Fruit fly (Drosophila melanogaster) whole organism, wandering third instar larva: Measurements from ENCODE around the gene dsx-c73A.

Source experiments
- Abd-B ChIP-seq: fragments of >200 bp; optimal IDR thresholded peaks from 2 replicates; lab custom pipeline; 2017; ENCODE audit warnings: missing biosample characterization, missing genetic modification characterization
- CG32264 ChIP-seq: fragments of 200-800 bp; sonication (Bioruptor generic); optimal IDR thresholded peaks from 2 replicates; lab custom pipeline; 2016; ENCODE audit warnings: missing biosample characterization, missing genetic modification characterization
- CG9705 ChIP-seq: fragments of 200-800 bp; sonication (Bioruptor generic); optimal IDR thresholded peaks from 2 replicates; lab custom pipeline; 2018; ENCODE audit warnings: missing biosample characterization, mild to moderate bottlenecking, missing genetic modification characterization
- CrebA ChIP-seq: fragments of 200-800 bp; sonication (Bioruptor generic); optimal IDR thresholded peaks from 2 replicates; lab custom pipeline; 2016; ENCODE audit warnings: missing biosample characterization, mild to moderate bottlenecking, missing genetic modification characterization, borderline replicate concordance
- Dfd ChIP-seq: fragments of >200 bp; optimal IDR thresholded peaks from 2 replicates; lab custom pipeline; 2017; ENCODE audit warnings: missing biosample characterization, missing genetic modification characterization
- Dif ChIP-seq: fragments of 200-275, 200-300 bp; sonication (Bioruptor generic); optimal IDR thresholded peaks from 2 replicates; lab custom pipeline; 2018; ENCODE audit warnings: missing biosample characterization, missing genetic modification characterization; ENCODE audit not compliant: partially characterized antibody
- GATAd ChIP-seq: sonication (Bioruptor generic); optimal IDR thresholded peaks from 2 replicates; lab custom pipeline; 2016; ENCODE audit warnings: missing biosample characterization, missing genetic modification characterization
- HLH106 ChIP-seq: fragments of 200-800 bp; optimal IDR thresholded peaks from 3 replicates; lab custom pipeline; 2019; ENCODE audit warnings: missing biosample characterization, mild to moderate bottlenecking, missing genetic modification characterization, moderate library complexity
- Hnf4 ChIP-seq: fragments of 200-800 bp; sonication (Bioruptor generic); optimal IDR thresholded peaks from 2 replicates; lab custom pipeline; 2016; ENCODE audit warnings: missing biosample characterization, mild to moderate bottlenecking, missing genetic modification characterization
- Hr78 ChIP-seq: fragments of >200 bp; optimal IDR thresholded peaks from 2 replicates; lab custom pipeline; 2017; ENCODE audit warnings: missing biosample characterization, missing genetic modification characterization
- Hr83 ChIP-seq: fragments of 200-300 bp; sonication (Bioruptor generic); optimal IDR thresholded peaks from 2 replicates; lab custom pipeline; 2016; ENCODE audit warnings: missing biosample characterization, mild to moderate bottlenecking, missing genetic modification characterization, moderate library complexity; ENCODE audit not compliant: poor library complexity, severe bottlenecking
- Jra ChIP-seq: sonication (Bioruptor generic); optimal IDR thresholded peaks from 2 replicates; lab custom pipeline; 2016; ENCODE audit warnings: missing biosample characterization, missing genetic modification characterization
- Mio ChIP-seq: sonication (Bioruptor generic); optimal IDR thresholded peaks from 2 replicates; lab custom pipeline; 2016; ENCODE audit warnings: missing biosample characterization, missing genetic modification characterization
- Myc ChIP-seq: fragments of >200 bp; optimal IDR thresholded peaks from 2 replicates; lab custom pipeline; 2017
- N ChIP-seq: fragments of >200 bp; optimal IDR thresholded peaks from 2 replicates; lab custom pipeline; 2018; ENCODE audit warnings: missing biosample characterization, missing external identifiers, missing genetic modification characterization
- OdsH ChIP-seq: fragments of 200-800 bp; sonication (Bioruptor generic); optimal IDR thresholded peaks from 2 replicates; lab custom pipeline; 2016; ENCODE audit warnings: missing biosample characterization, mild to moderate bottlenecking, missing genetic modification characterization
- Rel ChIP-seq, 2 experiments: fragments of 200-800 bp; sonication (Bioruptor generic) in 1 of 2; optimal IDR thresholded peaks; 2 replicates in 1 of 2; 3 replicates in 1 of 2; lab custom pipeline; 2016 to 2019; ENCODE audit warnings: mild to moderate bottlenecking in 2 of 2, missing biosample characterization in 2 of 2, missing genetic modification characterization in 2 of 2, moderate library complexity in 1 of 2
- Sp1 ChIP-seq: fragments of 200-800 bp; sonication (Bioruptor generic); optimal IDR thresholded peaks from 3 replicates; lab custom pipeline; 2019; ENCODE audit warnings: missing biosample characterization, mild to moderate bottlenecking, missing genetic modification characterization, moderate library complexity
- Vsx2 ChIP-seq: fragments of 200-300, 225-300 bp; sonication (Bioruptor generic); optimal IDR thresholded peaks from 2 replicates; lab custom pipeline; 2018; ENCODE audit warnings: missing biosample characterization, missing genetic modification characterization; ENCODE audit not compliant: partially characterized antibody
- br ChIP-seq: fragments of 200-800 bp; sonication (Bioruptor generic); optimal IDR thresholded peaks from 2 replicates; lab custom pipeline; 2016; ENCODE audit warnings: missing biosample characterization, missing genetic modification characterization
- brk ChIP-seq: fragments of 200-800 bp; sonication (Bioruptor generic); optimal IDR thresholded peaks from 2 replicates; lab custom pipeline; 2016; ENCODE audit warnings: missing biosample characterization, mild to moderate bottlenecking, missing genetic modification characterization
- dl ChIP-seq, 2 experiments: fragments of 175-275, 200-275 bp in 1 of 2; fragments of 200-275 bp in 1 of 2; sonication (Bioruptor generic); optimal IDR thresholded peaks; lab custom pipeline; 2018; ENCODE audit warnings: mild to moderate bottlenecking in 2 of 2, missing biosample characterization in 2 of 2, missing genetic modification characterization in 2 of 2, moderate library complexity in 2 of 2; ENCODE audit not compliant: partially characterized antibody in 2 of 2, insufficient read depth in 1 of 2
- dmrt93B ChIP-seq: fragments of 200-800 bp; sonication (Bioruptor generic); optimal IDR thresholded peaks from 2 replicates; lab custom pipeline; 2018; ENCODE audit warnings: missing biosample characterization, mild to moderate bottlenecking, missing genetic modification characterization
- dsf ChIP-seq: sonication (Bioruptor generic); optimal IDR thresholded peaks from 2 replicates; lab custom pipeline; 2016; ENCODE audit warnings: missing biosample characterization, missing genetic modification characterization, borderline replicate concordance
- ey ChIP-seq: fragments of 200-800 bp; sonication (Bioruptor generic); optimal IDR thresholded peaks from 2 replicates; lab custom pipeline; 2016; ENCODE audit warnings: missing biosample characterization, missing genetic modification characterization
- foxo ChIP-seq, 2 experiments: fragments of 200-800 bp; sonication (Bioruptor generic); optimal IDR thresholded peaks; 2 replicates in 1 of 2; 3 replicates in 1 of 2; lab custom pipeline; 2016 to 2017; ENCODE audit warnings: missing biosample characterization in 2 of 2, missing genetic modification characterization in 2 of 2
- fru ChIP-seq: fragments of 200-800 bp; sonication (Bioruptor generic); optimal IDR thresholded peaks from 3 replicates; lab custom pipeline; 2016; ENCODE audit warnings: missing biosample characterization, mild to moderate bottlenecking, missing genetic modification characterization
- h ChIP-seq: fragments of 200-800 bp; sonication (Bioruptor generic); optimal IDR thresholded peaks from 3 replicates; lab custom pipeline; 2016; ENCODE audit warnings: missing biosample characterization, mild to moderate bottlenecking, missing genetic modification characterization
- jim ChIP-seq: fragments of 175-275, 200-325 bp; sonication (Bioruptor generic); optimal IDR thresholded peaks from 2 replicates; lab custom pipeline; 2016; ENCODE audit warnings: missing biosample characterization, mild to moderate bottlenecking, missing genetic modification characterization
- lola ChIP-seq: fragments of >200 bp; optimal IDR thresholded peaks from 2 replicates; lab custom pipeline; 2017; ENCODE audit warnings: missing biosample characterization, missing genetic modification characterization
- pan ChIP-seq: fragments of >200 bp; optimal IDR thresholded peaks from 2 replicates; lab custom pipeline; 2017
- psq ChIP-seq: fragments of 200-800 bp; sonication (Bioruptor generic); optimal IDR thresholded peaks from 3 replicates; lab custom pipeline; 2017; ENCODE audit warnings: missing biosample characterization, mild to moderate bottlenecking, missing genetic modification characterization, moderate library complexity
- rgr ChIP-seq: fragments of 200-800 bp; sonication (Bioruptor generic); optimal IDR thresholded peaks from 3 replicates; lab custom pipeline; 2016; ENCODE audit warnings: missing biosample characterization, mild to moderate bottlenecking, missing genetic modification characterization
- sage ChIP-seq: fragments of 200-800 bp; sonication (Bioruptor generic); optimal IDR thresholded peaks from 2 replicates; lab custom pipeline; 2016; ENCODE audit warnings: missing biosample characterization, mild to moderate bottlenecking, missing genetic modification characterization
- sv ChIP-seq: fragments of 200-800 bp; sonication (Bioruptor generic); optimal IDR thresholded peaks from 3 replicates; lab custom pipeline; 2016; ENCODE audit warnings: missing biosample characterization, missing genetic modification characterization
- tai ChIP-seq: sonication (Bioruptor generic); optimal IDR thresholded peaks from 2 replicates; lab custom pipeline; 2016; ENCODE audit warnings: missing biosample characterization, missing genetic modification characterization
- usp ChIP-seq: fragments of >200 bp; optimal IDR thresholded peaks from 2 replicates; lab custom pipeline; 2017; ENCODE audit warnings: missing biosample characterization, missing genetic modification characterization
- woc ChIP-seq: sonication (Bioruptor generic); optimal IDR thresholded peaks from 2 replicates; lab custom pipeline; 2016; ENCODE audit warnings: missing biosample characterization, mild to moderate bottlenecking, missing genetic modification characterization

dsx-c73A gene

DNA sequence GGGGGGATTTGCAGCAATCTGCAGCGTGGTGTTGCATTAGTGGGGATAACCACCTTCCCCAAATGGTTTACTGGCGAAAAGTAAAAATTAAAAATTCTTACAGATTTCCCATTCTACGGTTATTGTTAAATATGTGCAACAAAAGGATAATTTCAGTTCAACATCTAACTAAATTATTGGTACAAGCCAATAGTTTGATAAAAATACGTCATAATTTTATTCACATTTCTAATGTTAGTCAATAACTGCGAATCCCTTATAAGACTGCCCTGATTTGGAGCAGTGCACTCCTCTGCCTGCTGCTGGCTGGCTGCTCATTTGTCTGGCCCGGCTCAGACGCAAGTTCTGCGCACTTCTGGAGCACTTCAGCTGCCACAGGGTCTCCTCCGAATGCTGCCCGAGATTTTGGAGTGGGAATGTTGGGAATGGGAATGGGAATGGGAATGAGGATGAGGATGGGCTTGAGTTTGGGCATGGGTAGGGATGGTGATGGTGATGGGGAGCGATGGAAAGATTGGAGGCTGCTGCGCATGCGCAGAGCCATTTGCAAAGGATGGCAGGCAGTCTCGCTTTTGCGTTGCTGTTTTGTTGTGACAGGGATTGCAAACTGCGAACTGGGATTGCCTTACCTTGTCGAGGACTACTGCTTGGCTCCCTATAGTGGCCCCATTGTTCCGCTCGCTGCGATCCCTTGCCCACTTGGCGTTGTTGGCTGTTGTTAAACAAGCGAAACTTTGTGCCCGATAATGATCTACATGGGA, 38.2 kb upstream of the dsx-c73A start:
- TF ChIP-seq tai (GFP tag; lab: Kevin White, UChicago) (no peak), foxo (GFP tag; optimal IDR thresholded peaks at IDR 0.05; lab: Kevin White, UChicago) (peak in 1 of 2 experiments; percentile 68), Jra (GFP tag; lab: Kevin White, UChicago) (no peak), br (GFP tag; lab: Kevin White, UChicago) (peak; percentile 46), Sp1 (peak; percentile 35), Mio (GFP tag; lab: Kevin White, UChicago) (no peak), sage (GFP tag; lab: Kevin White, UChicago) (peak; percentile 17), ey (peak; percentile 44), psq (GFP tag; lab: Kevin White, UChicago) (no peak), jim (no peak), GATAd (GFP tag; lab: Kevin White, UChicago) (no peak), OdsH (GFP tag; lab: Kevin White, UChicago) (peak; percentile 21), dl (GFP tag; optimal IDR thresholded peaks at IDR 0.05; lab: Kevin White, UChicago; ENCODE audit: insufficient read depth in 1 of 2, partially characterized antibody in 2 of 2) (no peak), CrebA (GFP tag; lab: Kevin White, UChicago) (no peak), Hr83 (GFP tag; lab: Kevin White, UChicago) (peak; percentile 54), sv (GFP tag; lab: Kevin White, UChicago) (no peak), Hnf4 (GFP tag; lab: Kevin White, UChicago) (no peak), lola (no peak), dmrt93B (GFP tag; lab: Kevin White, UChicago) (no peak), Vsx2 (GFP tag; lab: Kevin White, UChicago) (peak; percentile 12), N (GFP tag; lab: Kevin White, UChicago) (no peak), Abd-B (GFP tag; lab: Kevin White, UChicago) (no peak), dsf (GFP tag; lab: Kevin White, UChicago) (no peak), Dif (peak; percentile 19), pan (lab: Kevin White, UChicago) (no peak), brk (GFP tag; lab: Kevin White, UChicago) (peak; percentile 45), woc (GFP tag; lab: Kevin White, UChicago) (peak; percentile 61), rgr (GFP tag; lab: Kevin White, UChicago) (peak; percentile 31), Rel (GFP tag; optimal IDR thresholded peaks at IDR 0.05; lab: Kevin White, UChicago) (no peak), Rel (tag; optimal IDR thresholded peaks at IDR 0.05; lab: Kevin White, UChicago) (no peak), CG9705 (GFP tag; lab: Kevin White, UChicago) (no peak), usp (GFP tag; lab: Kevin White, UChicago) (no peak), fru (GFP tag; lab: Kevin White, UChicago) (peak; percentile 78), Myc (lab: Kevin White, UChicago) (no peak), h (GFP tag; lab: Kevin White, UChicago) (peak; percentile 80), HLH106 (tag; lab: Kevin White, UChicago) (peak; percentile 77), Hr78 (GFP tag; lab: Kevin White, UChicago) (no peak), Dfd (GFP tag; lab: Kevin White, UChicago) (no peak), CG32264 (GFP tag; lab: Kevin White, UChicago) (no peak)

dm6 chr3L:16489283-16489682, 37.5 kb upstream of the dsx-c73A start:
- TF ChIP-seq pan (lab: Kevin White, UChicago) (no peak), N (GFP tag; lab: Kevin White, UChicago) (no peak), CG32264 (GFP tag; lab: Kevin White, UChicago) (no peak), Abd-B (GFP tag; lab: Kevin White, UChicago) (no peak)
